Fruit fly (Drosophila melanogaster) whole organism, embryonic: Measurements from ENCODE around the gene Rab40.
A peak's percentile ranks its signal among the peaks of the same experiment; 100 is the strongest.

Experiments used
- Antp ChIP-seq: fragments of 200-800 bp; sonication (Bioruptor generic); optimal IDR thresholded peaks from 3 replicates; lab custom pipeline; 2016; ENCODE audit warnings: missing biosample characterization, missing genetic modification characterization
- B-H2 ChIP-seq: fragments of 200-800 bp; sonication (Bioruptor generic); optimal IDR thresholded peaks from 2 replicates; lab custom pipeline; 2018; ENCODE audit warnings: missing biosample characterization, mild to moderate bottlenecking, missing genetic modification characterization
- CG11085 ChIP-seq: fragments of 200-800 bp; sonication (Bioruptor generic); IDR thresholded peaks from 2 replicates; pipeline ENCODE4 v1.3.6; 2022; ENCODE audit warnings: missing biosample characterization, missing genetic modification characterization
- CG11504 ChIP-seq: fragments of 200-800 bp; sonication (Bioruptor generic); optimal IDR thresholded peaks from 3 replicates; lab custom pipeline; 2019; ENCODE audit warnings: missing biosample characterization, mild to moderate bottlenecking, missing genetic modification characterization, moderate library complexity
- CG12299 ChIP-seq: fragments of 200-800 bp; sonication (Bioruptor generic); optimal IDR thresholded peaks from 2 replicates; lab custom pipeline; 2018; ENCODE audit warnings: missing biosample characterization, mild to moderate bottlenecking, missing genetic modification characterization
- CG1233 ChIP-seq: fragments of 200-800 bp; sonication (Bioruptor generic); optimal IDR thresholded peaks from 4 replicates; lab custom pipeline; 2018; ENCODE audit warnings: missing biosample characterization, mild to moderate bottlenecking, missing genetic modification characterization
- CG12769 ChIP-seq: fragments of 200-800 bp; sonication (Bioruptor generic); optimal IDR thresholded peaks from 2 replicates; lab custom pipeline; 2019; ENCODE audit warnings: missing biosample characterization, mild to moderate bottlenecking, missing genetic modification characterization, moderate library complexity
- CG13296 ChIP-seq: fragments of 200-800 bp; sonication (Bioruptor generic); optimal IDR thresholded peaks from 3 replicates; lab custom pipeline; 2018; ENCODE audit warnings: missing biosample characterization, mild to moderate bottlenecking, missing genetic modification characterization
- CG13424 ChIP-seq: fragments of 200-800 bp; sonication (Bioruptor generic); optimal IDR thresholded peaks from 2 replicates; lab custom pipeline; 2019; ENCODE audit warnings: missing biosample characterization, mild to moderate bottlenecking, missing genetic modification characterization, moderate library complexity
- CG15269 ChIP-seq: fragments of 200-800 bp; sonication (Bioruptor generic); optimal IDR thresholded peaks from 2 replicates; lab custom pipeline; 2018; ENCODE audit warnings: missing biosample characterization, mild to moderate bottlenecking, missing genetic modification characterization, moderate library complexity
- CG17612 ChIP-seq: fragments of 200-800 bp; sonication (Bioruptor generic); IDR thresholded peaks from 2 replicates; pipeline ENCODE4 v1.3.6; 2022; ENCODE audit warnings: missing biosample characterization, missing genetic modification characterization
- CG18476 ChIP-seq: fragments of 200-800 bp; sonication (Bioruptor generic); optimal IDR thresholded peaks from 2 replicates; lab custom pipeline; 2016; ENCODE audit warnings: missing biosample characterization, mild to moderate bottlenecking, missing genetic modification characterization
- CG2712 ChIP-seq: fragments of 200-800 bp; optimal IDR thresholded peaks from 3 replicates; lab custom pipeline; 2019; ENCODE audit warnings: missing biosample characterization, mild to moderate bottlenecking, missing genetic modification characterization, moderate library complexity
- CG30020 ChIP-seq: fragments of 200-800 bp; optimal IDR thresholded peaks from 2 replicates; lab custom pipeline; 2019; ENCODE audit warnings: missing biosample characterization, mild to moderate bottlenecking, missing genetic modification characterization, moderate library complexity
- CG30403 ChIP-seq: fragments of 200-800 bp; sonication (Bioruptor generic); optimal IDR thresholded peaks from 3 replicates; lab custom pipeline; 2016; ENCODE audit warnings: missing biosample characterization, missing genetic modification characterization
- CG3065 ChIP-seq: fragments of 200-800 bp; sonication (Bioruptor generic); optimal IDR thresholded peaks from 2 replicates; lab custom pipeline; 2016; ENCODE audit warnings: missing biosample characterization, missing genetic modification characterization
- CG31441 ChIP-seq: fragments of 200-800 bp; sonication (Bioruptor generic); IDR thresholded peaks from 2 replicates; pipeline ENCODE4 v1.3.6; 2022; ENCODE audit warnings: missing biosample characterization, missing genetic modification characterization
- CG34422 ChIP-seq: fragments of 200-800 bp; sonication (Bioruptor generic); IDR thresholded peaks from 3 replicates; pipeline ENCODE4 v1.3.6; 2022; ENCODE audit warnings: missing biosample characterization, missing genetic modification characterization
- CG4424 ChIP-seq: fragments of 200-800 bp; sonication (Bioruptor generic); optimal IDR thresholded peaks from 3 replicates; lab custom pipeline; 2016; ENCODE audit warnings: missing biosample characterization, missing genetic modification characterization
- CG6272 ChIP-seq: fragments of 200-800 bp; sonication (Bioruptor generic); IDR thresholded peaks from 2 replicates; pipeline ENCODE4 v1.3.6; 2022; ENCODE audit warnings: missing biosample characterization, missing genetic modification characterization
- CG6765 ChIP-seq: fragments of 200-800 bp; sonication (Bioruptor generic); optimal IDR thresholded peaks from 3 replicates; lab custom pipeline; 2017; ENCODE audit warnings: missing biosample characterization, mild to moderate bottlenecking, missing genetic modification characterization
- CG7786 ChIP-seq: fragments of 200-800 bp; sonication (Bioruptor generic); optimal IDR thresholded peaks from 2 replicates; lab custom pipeline; 2016; ENCODE audit warnings: missing biosample characterization, missing genetic modification characterization
- CG9727 ChIP-seq: fragments of 200-800 bp; sonication (Bioruptor generic); optimal IDR thresholded peaks from 3 replicates; lab custom pipeline; 2017; ENCODE audit warnings: missing biosample characterization, mild to moderate bottlenecking, missing genetic modification characterization
- Camta ChIP-seq: fragments of 200-800 bp; sonication (Bioruptor generic); optimal IDR thresholded peaks from 2 replicates; lab custom pipeline; 2016; ENCODE audit warnings: missing biosample characterization, missing genetic modification characterization
- D19A ChIP-seq: fragments of 200-800 bp; optimal IDR thresholded peaks from 3 replicates; lab custom pipeline; 2019; ENCODE audit warnings: missing biosample characterization, mild to moderate bottlenecking, missing genetic modification characterization, moderate library complexity
- H2.0 ChIP-seq: fragments of 200-800 bp; sonication (Bioruptor generic); IDR thresholded peaks from 2 replicates; pipeline ENCODE4 v1.3.6; 2022; ENCODE audit warnings: missing biosample characterization, missing genetic modification characterization
- Nf-YC ChIP-seq: fragments of 200-800 bp; optimal IDR thresholded peaks from 3 replicates; lab custom pipeline; 2019; ENCODE audit warnings: missing biosample characterization, mild to moderate bottlenecking, missing genetic modification characterization, moderate library complexity
- Optix ChIP-seq: fragments of 200-800 bp; sonication (Bioruptor generic); IDR thresholded peaks from 3 replicates; pipeline ENCODE4 v1.3.6; 2022; ENCODE audit warnings: missing biosample characterization, missing genetic modification characterization
- PHDP ChIP-seq: fragments of 200-800 bp; sonication (Bioruptor generic); optimal IDR thresholded peaks from 3 replicates; lab custom pipeline; 2018; ENCODE audit warnings: missing biosample characterization, mild to moderate bottlenecking, missing genetic modification characterization, moderate library complexity
- Ptx1 ChIP-seq: fragments of 200-800 bp; sonication (Bioruptor generic); IDR thresholded peaks from 2 replicates; pipeline ENCODE4 v1.3.6; 2022; ENCODE audit warnings: missing biosample characterization, missing genetic modification characterization
- Ravus ChIP-seq: fragments of 200-800 bp; sonication (Bioruptor generic); IDR thresholded peaks from 2 replicates; pipeline ENCODE4 v1.3.6; 2022; ENCODE audit warnings: missing biosample characterization, missing genetic modification characterization
- Sox102F ChIP-seq: fragments of 200-800 bp; sonication (Bioruptor generic); optimal IDR thresholded peaks from 2 replicates; lab custom pipeline; 2018; ENCODE audit warnings: missing biosample characterization, mild to moderate bottlenecking, missing genetic modification characterization, moderate library complexity
- Ssrp ChIP-seq: fragments of 200-800 bp; sonication (Bioruptor generic); optimal IDR thresholded peaks from 2 replicates; lab custom pipeline; 2018; ENCODE audit warnings: missing biosample characterization, mild to moderate bottlenecking, missing genetic modification characterization, moderate library complexity
- al ChIP-seq: fragments of 200-800 bp; sonication (Bioruptor generic); IDR thresholded peaks from 2 replicates; pipeline ENCODE4 v1.3.6; 2022; ENCODE audit warnings: missing biosample characterization, missing genetic modification characterization
- bsh ChIP-seq, 2 experiments: fragments of 200-800 bp; sonication (Bioruptor generic); optimal IDR thresholded peaks; 2 replicates each; lab custom pipeline; 2017 to 2018; ENCODE audit warnings: mild to moderate bottlenecking in 2 of 2, missing biosample characterization in 2 of 2, missing genetic modification characterization in 2 of 2, moderate library complexity in 1 of 2
- corto ChIP-seq: fragments of 200-800 bp; sonication (Bioruptor generic); optimal IDR thresholded peaks from 2 replicates; lab custom pipeline; 2016; ENCODE audit warnings: missing biosample characterization, mild to moderate bottlenecking, missing genetic modification characterization, moderate library complexity
- cwo ChIP-seq: fragments of 200-800 bp; sonication (Bioruptor generic); optimal IDR thresholded peaks from 3 replicates; lab custom pipeline; 2017; ENCODE audit warnings: missing biosample characterization, missing genetic modification characterization, mild to moderate bottlenecking, moderate library complexity, missing genetic modification reagents
- dmrt99B ChIP-seq: fragments of 200-800 bp; sonication (Bioruptor generic); optimal IDR thresholded peaks from 2 replicates; lab custom pipeline; 2018; ENCODE audit warnings: missing biosample characterization, mild to moderate bottlenecking, missing genetic modification characterization, moderate library complexity
- gcm ChIP-seq: fragments of 200-800 bp; sonication (Bioruptor generic); optimal IDR thresholded peaks from 2 replicates; lab custom pipeline; 2019; ENCODE audit warnings: missing biosample characterization, mild to moderate bottlenecking, missing genetic modification characterization, moderate library complexity
- gro ChIP-seq: fragments of 200-800 bp; sonication (Bioruptor generic); optimal IDR thresholded peaks from 2 replicates; lab custom pipeline; 2016; ENCODE audit warnings: missing biosample characterization, missing genetic modification characterization
- gsb-n ChIP-seq: fragments of 200-800 bp; sonication (Bioruptor generic); optimal IDR thresholded peaks from 3 replicates; lab custom pipeline; 2018; ENCODE audit warnings: missing biosample characterization, mild to moderate bottlenecking, missing genetic modification characterization
- insv ChIP-seq, 2 experiments: fragments of 200-800 bp; sonication (Bioruptor generic); optimal IDR thresholded peaks; 3 replicates each; lab custom pipeline; 2016 to 2018; ENCODE audit warnings: missing biosample characterization in 2 of 2, missing genetic modification characterization in 2 of 2
- nmo ChIP-seq: fragments of 200-800 bp; sonication (Bioruptor generic); optimal IDR thresholded peaks from 2 replicates; lab custom pipeline; 2018; ENCODE audit warnings: missing biosample characterization, mild to moderate bottlenecking, missing genetic modification characterization, moderate library complexity
- pho ChIP-seq: fragments of 200-800 bp; sonication (Bioruptor generic); optimal IDR thresholded peaks from 2 replicates; lab custom pipeline; 2016; ENCODE audit warnings: missing biosample characterization, missing genetic modification characterization
- row ChIP-seq: fragments of 200-800 bp; sonication (Bioruptor generic); IDR thresholded peaks from 3 replicates; pipeline ENCODE4 v1.3.6; 2022; ENCODE audit warnings: missing biosample characterization, missing genetic modification characterization
- run ChIP-seq: fragments of 200-800 bp; sonication (Bioruptor generic); optimal IDR thresholded peaks from 3 replicates; lab custom pipeline; 2018; ENCODE audit warnings: missing biosample characterization, mild to moderate bottlenecking, missing genetic modification characterization
- salm ChIP-seq: fragments of 200-800 bp; sonication (Bioruptor generic); optimal IDR thresholded peaks from 2 replicates; lab custom pipeline; 2018; ENCODE audit warnings: missing biosample characterization, mild to moderate bottlenecking, missing genetic modification characterization
- schlank ChIP-seq: fragments of 200-800 bp; sonication (Bioruptor generic); optimal IDR thresholded peaks from 2 replicates; lab custom pipeline; 2018; ENCODE audit warnings: missing biosample characterization, mild to moderate bottlenecking, missing genetic modification characterization
- sob ChIP-seq: fragments of 200-800 bp; sonication (Bioruptor generic); IDR thresholded peaks from 2 replicates; pipeline ENCODE4 v1.3.6; 2022; ENCODE audit warnings: missing biosample characterization, missing genetic modification characterization
- wek ChIP-seq: fragments of 200-800 bp; sonication (Bioruptor generic); optimal IDR thresholded peaks from 3 replicates; lab custom pipeline; 2018; ENCODE audit warnings: missing biosample characterization, mild to moderate bottlenecking, missing genetic modification characterization, moderate library complexity
- zen ChIP-seq: fragments of 200-800 bp; sonication (Bioruptor generic); optimal IDR thresholded peaks from 3 replicates; lab custom pipeline; 2018; ENCODE audit warnings: missing biosample characterization, mild to moderate bottlenecking, missing genetic modification characterization, moderate library complexity

Rab40 gene

DNA sequence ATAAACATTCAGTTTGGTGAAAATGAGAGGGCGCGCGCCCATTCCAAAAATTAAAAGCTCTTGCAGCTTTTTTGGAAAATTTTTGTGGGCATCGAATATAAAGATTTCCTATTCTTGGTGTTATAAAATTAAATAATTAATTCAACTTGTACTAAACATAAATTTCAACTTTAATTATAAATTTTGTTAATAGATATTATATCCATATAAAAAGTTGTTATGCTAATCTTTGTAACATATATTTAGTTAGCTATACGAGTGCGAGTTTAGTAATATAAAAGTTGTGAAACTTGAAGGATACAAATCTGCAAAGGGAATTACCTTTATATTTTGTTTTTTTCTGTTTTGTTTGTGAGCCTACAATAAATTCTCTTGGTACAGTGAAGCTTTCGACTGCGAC lies 31.4 kb downstream of the Rab40 start (continued):
- no peak for TF ChIP-seq zen (tag; lab: Kevin White, UChicago)
- TF ChIP-seq CG12299 = no peak
- TF ChIP-seq wek (GFP tag; lab: Kevin White, UChicago) = no peak
- no peak for TF ChIP-seq Ravus (GFP tag; lab: Robert Waterston, UW)
- TF ChIP-seq sob (GFP tag; lab: Robert Waterston, UW) = no peak
- no peak for TF ChIP-seq cwo (GFP tag; lab: Kevin White, UChicago)
- no peak for TF ChIP-seq B-H2 (GFP tag; lab: Kevin White, UChicago)
- TF ChIP-seq Sox102F = peak; percentile 57
- no peak for TF ChIP-seq CG11085 (GFP tag; lab: Robert Waterston, UW)
- TF ChIP-seq CG13296 (GFP tag; lab: Kevin White, UChicago) = no peak
- peak; percentile 19 for TF ChIP-seq CG2712 (tag; lab: Kevin White, UChicago)
- TF ChIP-seq CG30403 (GFP tag; lab: Kevin White, UChicago) = no peak
- TF ChIP-seq bsh (GFP tag; optimal IDR thresholded peaks at IDR 0.05; lab: Kevin White, UChicago) = no peak
- peak; percentile 43; the same call in 1 of the 2 replicates for TF ChIP-seq CG31441
- peak; percentile 44 for TF ChIP-seq dmrt99B
- TF ChIP-seq row (GFP tag; lab: Robert Waterston, UW) = peak; percentile 32; the same call in 1 of the 3 replicates
- TF ChIP-seq corto (GFP tag; lab: Kevin White, UChicago) = no peak
- no peak for TF ChIP-seq gro (GFP tag; lab: Kevin White, UChicago)
- TF ChIP-seq CG1233 (GFP tag; lab: Kevin White, UChicago) = no peak
- peak; percentile 36 for TF ChIP-seq CG15269
- peak; percentile 18 for TF ChIP-seq nmo (GFP tag; lab: Kevin White, UChicago)
- TF ChIP-seq CG11504 = peak; percentile 50
- peak; percentile 4 for TF ChIP-seq Ssrp (tag; lab: Kevin White, UChicago)
- TF ChIP-seq Camta (GFP tag; lab: Kevin White, UChicago) = no peak
- no peak for TF ChIP-seq pho (GFP tag; lab: Kevin White, UChicago)
- no peak for TF ChIP-seq CG3065 (GFP tag; lab: Kevin White, UChicago)
- TF ChIP-seq CG7786 (GFP tag; lab: Kevin White, UChicago) = no peak
- TF ChIP-seq D19A = peak; percentile 11
- no peak for TF ChIP-seq insv (GFP tag; optimal IDR thresholded peaks at IDR 0.05; lab: Kevin White, UChicago)
- no peak for TF ChIP-seq Nf-YC (tag; lab: Kevin White, UChicago)
- no peak for TF ChIP-seq CG6765 (GFP tag; lab: Kevin White, UChicago)
- TF ChIP-seq CG17612 = no peak
- TF ChIP-seq CG13424 (tag; lab: Kevin White, UChicago) = peak; percentile 47
- TF ChIP-seq Ptx1 (GFP tag; lab: Robert Waterston, UW) = 0 out of 2 replicates have a peak, but pooled peaks have one; percentile 17
- TF ChIP-seq CG4424 (GFP tag; lab: Kevin White, UChicago) = no peak
- TF ChIP-seq CG30020 (tag; lab: Kevin White, UChicago) = no peak
- TF ChIP-seq CG34422 (GFP tag; lab: Robert Waterston, UW) = no peak
- TF ChIP-seq H2.0 (GFP tag; lab: Robert Waterston, UW) = no peak
- no peak for TF ChIP-seq CG9727 (GFP tag; lab: Kevin White, UChicago)
- TF ChIP-seq gcm (GFP tag; lab: Kevin White, UChicago) = no peak
- no peak for TF ChIP-seq Optix
- no peak for TF ChIP-seq al
- no peak for TF ChIP-seq gsb-n (tag; lab: Kevin White, UChicago)
- TF ChIP-seq PHDP (tag; lab: Kevin White, UChicago) = peak; percentile 33
- TF ChIP-seq CG12769 (tag; lab: Kevin White, UChicago) = no peak
- no peak for TF ChIP-seq schlank (tag; lab: Kevin White, UChicago)
- no peak for TF ChIP-seq CG18476
- TF ChIP-seq run = no peak
- TF ChIP-seq CG6272 (GFP tag; lab: Robert Waterston, UW) = no peak
- TF ChIP-seq salm (tag; lab: Kevin White, UChicago) = no peak
- no peak for TF ChIP-seq Antp (GFP tag; lab: Kevin White, UChicago)
- TF ChIP-seq, all 482 proteins: peak for 24
